Worm (Caenorhabditis elegans) whole organism, early embryonic: ENCODE measurements around the gene sqv-8.

Source experiments
- B0310.2 ChIP-seq: sonication (generic microtip); optimal IDR thresholded peaks from 2 replicates; lab custom pipeline; 2016; ENCODE audit warnings: mild to moderate bottlenecking, missing genetic modification characterization, missing compliant biosample characterization
- F13C5.2 ChIP-seq: sonication (generic microtip); optimal IDR thresholded peaks from 2 replicates; lab custom pipeline; 2017; ENCODE audit warnings: mild to moderate bottlenecking, missing genetic modification characterization, inconsistent platforms, missing compliant biosample characterization
- aly-1 ChIP-seq: sonication (generic microtip); optimal IDR thresholded peaks from 2 replicates; lab custom pipeline; 2016; ENCODE audit warnings: missing genetic modification characterization, missing compliant biosample characterization
- ama-1 ChIP-seq: fragments of 150-350 bp; optimal IDR thresholded peaks from 2 replicates; lab custom pipeline; 2014
- ceh-13 ChIP-seq: fragments of 200-800 bp; sonication (Bioruptor generic); optimal IDR thresholded peaks from 2 replicates; lab custom pipeline; 2018; ENCODE audit warnings: mild to moderate bottlenecking, missing genetic modification characterization, missing compliant biosample characterization
- ceh-36 ChIP-seq: sonication (generic microtip); optimal IDR thresholded peaks from 2 replicates; lab custom pipeline; 2016; ENCODE audit warnings: missing genetic modification characterization, inconsistent platforms, missing compliant biosample characterization
- ets-7 ChIP-seq: sonication (generic microtip); optimal IDR thresholded peaks from 2 replicates; lab custom pipeline; 2016; ENCODE audit warnings: missing genotype, missing genetic modification characterization, missing compliant biosample characterization
- flt-1 ChIP-seq: fragments of 200-800 bp; sonication (Bioruptor generic); IDR thresholded peaks from 2 replicates; pipeline ENCODE4 v1.3.6; 2022; ENCODE audit warnings: missing genetic modification characterization, missing compliant biosample characterization
- hmbx-1 ChIP-seq: sonication (generic microtip); optimal IDR thresholded peaks from 2 replicates; lab custom pipeline; 2016; ENCODE audit warnings: mild to moderate bottlenecking, missing genetic modification characterization, missing compliant biosample characterization
- hmg-4 ChIP-seq: fragments of 200-800 bp; sonication (Bioruptor generic); optimal IDR thresholded peaks from 2 replicates; lab custom pipeline; 2018; ENCODE audit warnings: mild to moderate bottlenecking, missing genetic modification characterization, missing compliant biosample characterization
- hnd-1 ChIP-seq: sonication (generic microtip); optimal IDR thresholded peaks from 2 replicates; lab custom pipeline; 2016; ENCODE audit warnings: missing genetic modification characterization, missing compliant biosample characterization
- pes-1 ChIP-seq: fragments of 200-800 bp; sonication (Bioruptor generic); IDR thresholded peaks from 2 replicates; pipeline ENCODE4 v1.3.6; 2022; ENCODE audit warnings: missing genetic modification reagents, missing genetic modification characterization, missing compliant biosample characterization
- scrt-1 ChIP-seq: fragments of 200-800 bp; sonication (Bioruptor generic); IDR thresholded peaks from 2 replicates; pipeline ENCODE4 v1.3.6; 2022; ENCODE audit warnings: missing genetic modification characterization, missing compliant biosample characterization
- sea-1 ChIP-seq: fragments of 200-800 bp; sonication (Bioruptor generic); conservative IDR thresholded peaks from 2 replicates; pipeline ENCODE4 v1.3.6; 2022; ENCODE audit warnings: missing genetic modification characterization, missing compliant biosample characterization
- tbx-11 ChIP-seq: fragments of 200-800 bp; sonication (Bioruptor generic); IDR thresholded peaks from 2 replicates; pipeline ENCODE4 v1.3.6; 2022; ENCODE audit warnings: missing genetic modification characterization, missing compliant biosample characterization
- tbx-37 ChIP-seq: fragments of 200-800 bp; sonication (Bioruptor generic); conservative IDR thresholded peaks from 2 replicates; pipeline ENCODE4 v1.3.6; 2022; ENCODE audit warnings: missing genetic modification reagents, missing genetic modification characterization, missing compliant biosample characterization
- tra-4 ChIP-seq: sonication (generic microtip); optimal IDR thresholded peaks from 2 replicates; lab custom pipeline; 2017; ENCODE audit warnings: missing genetic modification characterization, missing compliant biosample characterization

Gene sqv-8

ce11 chrII:9674678-9675077 is 27.9 kb downstream of the sqv-8 start, which contains the start of gene arc-1:
TSS of gene arc-1 (plus strand) at chrII:9674978.
- TF ChIP-seq sea-1 (GFP tag; lab: Robert Waterston, UW) = no peak
- TF ChIP-seq pes-1 (GFP tag; lab: Robert Waterston, UW) = no peak
- no peak for TF ChIP-seq ets-7 (tag; lab: Kevin White, UChicago)
- TF ChIP-seq flt-1 (GFP tag; lab: Robert Waterston, UW) = no peak
- no peak for TF ChIP-seq ama-1
- no peak for TF ChIP-seq tbx-11
- TF ChIP-seq aly-1 (tag; lab: Kevin White, UChicago) = no peak
- TF ChIP-seq hmbx-1 (tag; lab: Kevin White, UChicago) = no peak
- TF ChIP-seq ceh-36 (tag; lab: Kevin White, UChicago) = no peak
- no peak for TF ChIP-seq ceh-13
- TF ChIP-seq tra-4 = no peak
- no peak for TF ChIP-seq tbx-37 (GFP tag; lab: Robert Waterston, UW)
- no peak for TF ChIP-seq hmg-4 (GFP tag; lab: Kevin White, UChicago)
- TF ChIP-seq B0310.2 (tag; lab: Kevin White, UChicago) = no peak

DNA sequence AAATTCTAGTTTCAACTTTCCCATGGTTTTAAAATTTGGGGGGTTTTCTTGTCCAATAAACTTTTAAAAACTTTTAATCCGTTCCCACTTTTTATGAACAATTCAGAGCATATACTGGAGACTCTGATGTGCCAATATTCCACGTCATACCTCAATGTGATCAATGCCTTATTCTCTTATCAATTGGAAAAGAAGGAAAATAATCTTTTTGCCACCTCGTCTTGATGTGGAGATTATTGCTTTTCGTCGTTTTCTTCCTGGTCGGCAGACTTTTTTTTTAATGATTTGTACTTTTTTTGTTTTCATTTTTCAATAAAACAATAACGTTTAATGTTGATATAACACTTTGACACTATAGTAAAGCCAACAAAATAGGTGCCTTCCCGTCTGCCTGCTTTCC is 30.7 kb downstream of the sqv-8 start:
- TF ChIP-seq ets-7 (tag; lab: Kevin White, UChicago) (no peak), tbx-37 (GFP tag; lab: Robert Waterston, UW) (no peak), F13C5.2 (no peak), hnd-1 (tag; lab: Kevin White, UChicago) (no peak), ceh-13 (no peak), hmbx-1 (tag; lab: Kevin White, UChicago) (no peak), flt-1 (GFP tag; lab: Robert Waterston, UW) (no peak), tbx-11 (no peak), ceh-36 (tag; lab: Kevin White, UChicago) (no peak), tra-4 (no peak)

DNA sequence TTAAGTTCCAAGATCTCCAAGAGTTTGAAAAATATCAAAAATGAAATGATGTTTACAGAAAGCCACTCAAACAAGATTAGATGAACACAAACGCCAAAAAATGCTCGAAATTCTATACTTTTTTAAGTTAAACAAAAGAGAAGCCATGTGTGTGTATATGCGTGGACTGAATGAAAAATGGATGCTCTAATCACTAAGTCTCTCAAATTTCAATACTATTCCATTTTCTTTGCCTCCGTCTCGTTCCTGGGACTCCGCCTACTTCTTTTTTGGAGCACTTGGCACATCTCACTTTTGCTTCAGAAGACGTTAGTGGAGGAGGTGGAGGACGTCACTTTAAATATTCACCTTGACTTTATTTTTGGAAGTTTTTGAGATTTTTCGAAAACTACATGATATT is 33.1 kb downstream of the sqv-8 start:
- no peak for TF ChIP-seq tbx-11
- TF ChIP-seq flt-1 (GFP tag; lab: Robert Waterston, UW) = no peak
- no peak for TF ChIP-seq ama-1
- no peak for TF ChIP-seq ceh-36 (tag; lab: Kevin White, UChicago)
- no peak for TF ChIP-seq ets-7 (tag; lab: Kevin White, UChicago)
- no peak for TF ChIP-seq sea-1 (GFP tag; lab: Robert Waterston, UW)
- TF ChIP-seq pes-1 (GFP tag; lab: Robert Waterston, UW) = no peak
- no peak for TF ChIP-seq B0310.2 (tag; lab: Kevin White, UChicago)
- TF ChIP-seq hnd-1 (tag; lab: Kevin White, UChicago) = no peak
- TF ChIP-seq F13C5.2 = no peak
- TF ChIP-seq hmbx-1 (tag; lab: Kevin White, UChicago) = no peak
- TF ChIP-seq tbx-37 (GFP tag; lab: Robert Waterston, UW) = no peak
- TF ChIP-seq aly-1 (tag; lab: Kevin White, UChicago) = no peak
- TF ChIP-seq scrt-1 (GFP tag; lab: Robert Waterston, UW) = no peak
- no peak for TF ChIP-seq hmg-4 (GFP tag; lab: Kevin White, UChicago)
- TF ChIP-seq ceh-13 = no peak

DNA sequence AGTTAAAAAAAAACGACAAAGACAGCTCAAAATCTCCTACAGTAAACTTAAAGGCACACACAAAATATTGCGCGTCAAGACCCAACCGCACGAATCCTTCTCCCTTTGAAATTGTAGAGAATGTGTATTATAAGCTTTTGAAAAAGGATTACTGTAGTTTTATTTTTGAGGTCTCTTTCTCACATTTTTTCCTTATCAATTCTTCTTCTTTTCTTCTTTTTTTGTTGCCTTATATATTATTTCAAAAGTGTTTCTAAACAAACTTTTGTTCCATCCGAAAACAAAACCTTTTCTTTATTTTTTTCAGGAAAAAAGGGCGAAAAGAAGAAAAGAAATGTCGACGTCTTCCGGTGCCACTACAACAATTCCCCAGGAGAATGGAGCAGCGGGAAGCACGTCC is 33.7 kb downstream of the sqv-8 start, which contains the start of gene ZK1320.13:
TSS of gene ZK1320.13 (plus strand) at position 301 of the 400 bp plus-strand sequence.
- TF ChIP-seq hmg-4 (GFP tag; lab: Kevin White, UChicago) = no peak
- TF ChIP-seq ama-1 = no peak
- TF ChIP-seq F13C5.2 = no peak
- no peak for TF ChIP-seq B0310.2 (tag; lab: Kevin White, UChicago)
- no peak for TF ChIP-seq hnd-1 (tag; lab: Kevin White, UChicago)

- TF ChIP-seq ceh-36 (tag; lab: Kevin White, UChicago) = no peak
Measured at ce11 chrII:9682044-9682443, 35.3 kb downstream of the sqv-8 start.

- no peak for TF ChIP-seq ets-7 (tag; lab: Kevin White, UChicago)
- no peak for TF ChIP-seq F13C5.2
- TF ChIP-seq ceh-13 = no peak
- TF ChIP-seq scrt-1 (GFP tag; lab: Robert Waterston, UW) = no peak
- TF ChIP-seq hmbx-1 (tag; lab: Kevin White, UChicago) = no peak
- TF ChIP-seq tbx-37 (GFP tag; lab: Robert Waterston, UW) = no peak
- no peak for TF ChIP-seq tbx-11
- TF ChIP-seq ama-1 = no peak
- TF ChIP-seq sea-1 (GFP tag; lab: Robert Waterston, UW) = no peak
- no peak for TF ChIP-seq hmg-4 (GFP tag; lab: Kevin White, UChicago)
- TF ChIP-seq pes-1 (GFP tag; lab: Robert Waterston, UW) = no peak
- TF ChIP-seq ceh-36 (tag; lab: Kevin White, UChicago) = no peak
- no peak for TF ChIP-seq flt-1 (GFP tag; lab: Robert Waterston, UW)
Measured at ce11 chrII:9684175-9684574, 37.4 kb downstream of the sqv-8 start.

ce11 chrII:9686663-9687193 is 40.0 kb downstream of the sqv-8 start, which contains the start of gene ZK1320.9:
TSS of gene ZK1320.9 (minus strand) at chrII:9686713.
- TF ChIP-seq scrt-1 (GFP tag; lab: Robert Waterston, UW) (no peak), tra-4 (no peak), ets-7 (tag; lab: Kevin White, UChicago) (no peak), pes-1 (GFP tag; lab: Robert Waterston, UW) (no peak)

ce11 chrII:9690067-9690632 is 43.4 kb downstream of the sqv-8 start:
- no peak for TF ChIP-seq sea-1 (GFP tag; lab: Robert Waterston, UW)
- TF ChIP-seq pes-1 (GFP tag; lab: Robert Waterston, UW) = no peak
- no peak for TF ChIP-seq scrt-1 (GFP tag; lab: Robert Waterston, UW)
- no peak for TF ChIP-seq ceh-36 (tag; lab: Kevin White, UChicago)
- no peak for TF ChIP-seq ama-1
- no peak for TF ChIP-seq tra-4
- TF ChIP-seq ets-7 (tag; lab: Kevin White, UChicago) = no peak
